Worm (Caenorhabditis elegans) whole organism, L2 larva: ENCODE results near the gene C27F2.4.

ENCODE experiments used
- elt-1 ChIP-seq: fragments of 150-350 bp; optimal IDR thresholded peaks from 2 replicates; lab custom pipeline; 2014; ENCODE audit warnings: missing biosample characterization, missing genetic modification characterization
- nhr-23 ChIP-seq: fragments of 150-350 bp; optimal IDR thresholded peaks from 2 replicates; lab custom pipeline; 2014; ENCODE audit warnings: missing biosample characterization, missing genetic modification reagents, missing genetic modification characterization
- sem-4 ChIP-seq: fragments of 150-350 bp; optimal IDR thresholded peaks from 2 replicates; lab custom pipeline; 2014; ENCODE audit warnings: missing biosample characterization, missing genetic modification reagents, missing genetic modification characterization
- unc-62 ChIP-seq: fragments of 150-350 bp; optimal IDR thresholded peaks from 2 replicates; lab custom pipeline; 2014; ENCODE audit warnings: missing biosample characterization, missing genetic modification reagents, missing genetic modification characterization
- ztf-11 ChIP-seq: sonication (generic microtip); optimal IDR thresholded peaks from 2 replicates; lab custom pipeline; 2017; ENCODE audit warnings: missing biosample characterization, missing genetic modification characterization

ce11 chrIII:4948631-4949030, 11.5 kb downstream of the C27F2.4 start:
- TF ChIP-seq sem-4 (tag; lab: Kevin White, UChicago): no peak
- TF ChIP-seq elt-1: no peak
- no peak for TF ChIP-seq ztf-11 (tag; lab: Kevin White, UChicago)
- no peak for TF ChIP-seq nhr-23 (tag; lab: Kevin White, UChicago)
- TF ChIP-seq unc-62 (GFP tag; lab: Kevin White, UChicago): no peak
